Fruit fly (Drosophila melanogaster) whole organism, embryonic: Measurements from ENCODE around the gene CG10333.

Source experiments
- ATbp ChIP-seq: fragments of 200-800 bp; sonication (Bioruptor generic); optimal IDR thresholded peaks from 2 replicates; lab custom pipeline; 2017; ENCODE audit warnings: missing biosample characterization, mild to moderate bottlenecking, missing genetic modification characterization, missing genetic modification reagents
- CG11695 ChIP-seq: fragments of 200-800 bp; sonication (Bioruptor generic); IDR thresholded peaks from 3 replicates; pipeline ENCODE4 v1.3.6; 2022; ENCODE audit warnings: missing biosample characterization, missing genetic modification characterization
- CG13624 ChIP-seq: fragments of 200-800 bp; sonication (Bioruptor generic); optimal IDR thresholded peaks from 2 replicates; lab custom pipeline; 2016; ENCODE audit warnings: missing biosample characterization, missing genetic modification characterization
- CG15479 ChIP-seq: fragments of 200-800 bp; sonication (Bioruptor generic); optimal IDR thresholded peaks from 3 replicates; lab custom pipeline; 2019; ENCODE audit warnings: missing biosample characterization, mild to moderate bottlenecking, missing genetic modification characterization, moderate library complexity
- CG15514 ChIP-seq: fragments of 200-800 bp; sonication (Bioruptor generic); optimal IDR thresholded peaks from 3 replicates; lab custom pipeline; 2017; ENCODE audit warnings: missing biosample characterization, missing genetic modification characterization, mild to moderate bottlenecking, moderate library complexity, missing genetic modification reagents
- CG1603 ChIP-seq: fragments of 200-800 bp; sonication (Bioruptor generic); optimal IDR thresholded peaks from 2 replicates; lab custom pipeline; 2019; ENCODE audit warnings: missing biosample characterization, mild to moderate bottlenecking, missing genetic modification characterization, moderate library complexity
- CG17912 ChIP-seq: fragments of 200-800 bp; sonication (Bioruptor generic); optimal IDR thresholded peaks from 2 replicates; lab custom pipeline; 2018; ENCODE audit warnings: missing biosample characterization, mild to moderate bottlenecking, missing genetic modification characterization
- CG18011 ChIP-seq: fragments of 200-800 bp; sonication (Bioruptor generic); optimal IDR thresholded peaks from 2 replicates; lab custom pipeline; 2017; ENCODE audit warnings: missing biosample characterization, missing genetic modification characterization, mild to moderate bottlenecking, moderate library complexity, missing genotype
- CG2202 ChIP-seq: fragments of 200-800 bp; sonication (Bioruptor generic); optimal IDR thresholded peaks from 2 replicates; lab custom pipeline; 2018; ENCODE audit warnings: missing biosample characterization, mild to moderate bottlenecking, missing genetic modification characterization
- CG34376 ChIP-seq: fragments of 200-800 bp; sonication (Bioruptor generic); optimal IDR thresholded peaks from 2 replicates; lab custom pipeline; 2018; ENCODE audit warnings: missing biosample characterization, mild to moderate bottlenecking, missing genetic modification characterization
- CG3838 ChIP-seq: fragments of 200-800 bp; sonication (Bioruptor generic); optimal IDR thresholded peaks from 3 replicates; lab custom pipeline; 2016; ENCODE audit warnings: missing biosample characterization, missing genetic modification characterization
- CG4282 ChIP-seq: fragments of 200-800 bp; sonication (Bioruptor generic); optimal IDR thresholded peaks from 2 replicates; lab custom pipeline; 2016; ENCODE audit warnings: missing biosample characterization, missing genetic modification characterization
- CG6683 ChIP-seq: fragments of 200-800 bp; sonication (Bioruptor generic); optimal IDR thresholded peaks from 2 replicates; lab custom pipeline; 2017; ENCODE audit warnings: missing biosample characterization, mild to moderate bottlenecking, missing genetic modification characterization, missing genetic modification reagents
- CG6854 ChIP-seq: fragments of 200-800 bp; sonication (Bioruptor generic); optimal IDR thresholded peaks from 3 replicates; lab custom pipeline; 2017; ENCODE audit warnings: missing biosample characterization, mild to moderate bottlenecking, missing genetic modification characterization
- CG7357 ChIP-seq: fragments of 200-800 bp; sonication (Bioruptor generic); IDR thresholded peaks from 3 replicates; pipeline ENCODE4 v1.3.6; 2022; ENCODE audit warnings: missing biosample characterization, missing genetic modification characterization
- CG7372 ChIP-seq: fragments of 200-800 bp; sonication (Bioruptor generic); IDR thresholded peaks from 2 replicates; pipeline ENCODE4 v1.3.6; 2022; ENCODE audit warnings: missing biosample characterization, missing genetic modification characterization
- CG7786 ChIP-seq: fragments of 200-800 bp; sonication (Bioruptor generic); optimal IDR thresholded peaks from 2 replicates; lab custom pipeline; 2016; ENCODE audit warnings: missing biosample characterization, missing genetic modification characterization
- CG7963 ChIP-seq: fragments of 200-800 bp; sonication (Bioruptor generic); IDR thresholded peaks from 3 replicates; pipeline ENCODE4 v1.3.6; 2022; ENCODE audit warnings: missing biosample characterization, missing genetic modification characterization; ENCODE audit not compliant: partially characterized antibody
- CG7987 ChIP-seq: fragments of 200-800 bp; sonication (Bioruptor generic); optimal IDR thresholded peaks from 2 replicates; lab custom pipeline; 2018; ENCODE audit warnings: missing biosample characterization, mild to moderate bottlenecking, missing genetic modification characterization, moderate library complexity
- CoRest ChIP-seq: fragments of 200-800 bp; sonication (Bioruptor generic); optimal IDR thresholded peaks from 3 replicates; lab custom pipeline; 2018; ENCODE audit warnings: missing biosample characterization, mild to moderate bottlenecking, missing genetic modification characterization, moderate library complexity
- D19B ChIP-seq: fragments of 200-800 bp; sonication (Bioruptor generic); optimal IDR thresholded peaks from 2 replicates; lab custom pipeline; 2017; ENCODE audit warnings: missing biosample characterization, mild to moderate bottlenecking, missing genetic modification characterization
- Dfd ChIP-seq, 2 experiments: fragments of >200 bp; optimal IDR thresholded peaks; 2 replicates each; lab custom pipeline; 2017; ENCODE audit warnings: missing biosample characterization in 2 of 2, missing genetic modification characterization in 2 of 2
- Dref ChIP-seq: fragments of 200-800 bp; sonication (Bioruptor generic); IDR thresholded peaks from 2 replicates; pipeline ENCODE4 v1.3.6; 2022; ENCODE audit warnings: missing biosample characterization, missing genetic modification characterization
- Lhr ChIP-seq: fragments of 200-800 bp; sonication (Bioruptor generic); optimal IDR thresholded peaks from 3 replicates; lab custom pipeline; 2017; ENCODE audit warnings: mild to moderate bottlenecking, missing biosample characterization, missing genetic modification reagents, missing genetic modification characterization
- Mes4 ChIP-seq: fragments of 200-800 bp; sonication (Bioruptor generic); optimal IDR thresholded peaks from 2 replicates; lab custom pipeline; 2016; ENCODE audit warnings: missing biosample characterization, missing genetic modification characterization
- Myb ChIP-seq: fragments of 200-800 bp; sonication (Bioruptor generic); optimal IDR thresholded peaks from 2 replicates; lab custom pipeline; 2016; ENCODE audit warnings: missing biosample characterization, missing genetic modification characterization
- Opbp ChIP-seq: fragments of 200-800 bp; sonication (Bioruptor generic); IDR thresholded peaks from 3 replicates; pipeline ENCODE4 v1.3.6; 2022; ENCODE audit warnings: missing biosample characterization, missing genetic modification characterization; ENCODE audit not compliant: partially characterized antibody
- Sox100B ChIP-seq: fragments of 200-800 bp; sonication (Bioruptor generic); optimal IDR thresholded peaks from 3 replicates; lab custom pipeline; 2018; ENCODE audit warnings: missing biosample characterization, mild to moderate bottlenecking, missing genetic modification characterization
- Sry-δ ChIP-seq: fragments of 200-800 bp; sonication (Bioruptor generic); optimal IDR thresholded peaks from 2 replicates; lab custom pipeline; 2016; ENCODE audit warnings: missing biosample characterization, missing genetic modification characterization
- TFAM ChIP-seq: fragments of 200-800 bp; sonication (Bioruptor generic); optimal IDR thresholded peaks from 2 replicates; lab custom pipeline; 2017; ENCODE audit warnings: missing biosample characterization, missing genetic modification characterization, inconsistent platforms
- ato ChIP-seq: fragments of 200-800 bp; sonication (Bioruptor generic); IDR thresholded peaks from 2 replicates; pipeline ENCODE4 v1.3.6; 2022; ENCODE audit warnings: missing biosample characterization, missing genetic modification characterization; ENCODE audit not compliant: partially characterized antibody
- ci ChIP-seq: fragments of 200-800 bp; sonication (Bioruptor generic); IDR thresholded peaks from 3 replicates; pipeline ENCODE4 v1.3.6; 2022; ENCODE audit warnings: missing biosample characterization, missing genetic modification characterization
- dm ChIP-seq: fragments of 200-800 bp; sonication (Bioruptor generic); optimal IDR thresholded peaks from 3 replicates; lab custom pipeline; 2016; ENCODE audit warnings: missing biosample characterization, missing genetic modification characterization
- dmrt99B ChIP-seq: fragments of 200-800 bp; sonication (Bioruptor generic); optimal IDR thresholded peaks from 2 replicates; lab custom pipeline; 2018; ENCODE audit warnings: missing biosample characterization, mild to moderate bottlenecking, missing genetic modification characterization, moderate library complexity
- fd96Cb ChIP-seq: fragments of 200-800 bp; sonication (Bioruptor generic); optimal IDR thresholded peaks from 2 replicates; lab custom pipeline; 2018; ENCODE audit warnings: missing biosample characterization, mild to moderate bottlenecking, missing genetic modification characterization, moderate library complexity
- gem ChIP-seq: fragments of 200-800 bp; sonication (Bioruptor generic); optimal IDR thresholded peaks from 2 replicates; lab custom pipeline; 2019; ENCODE audit warnings: missing biosample characterization, mild to moderate bottlenecking, missing genetic modification characterization, moderate library complexity
- gsb-n ChIP-seq: fragments of 200-800 bp; sonication (Bioruptor generic); optimal IDR thresholded peaks from 3 replicates; lab custom pipeline; 2018; ENCODE audit warnings: missing biosample characterization, mild to moderate bottlenecking, missing genetic modification characterization
- insv ChIP-seq, 2 experiments: fragments of 200-800 bp; sonication (Bioruptor generic); optimal IDR thresholded peaks; 3 replicates each; lab custom pipeline; 2016 to 2018; ENCODE audit warnings: missing biosample characterization in 2 of 2, missing genetic modification characterization in 2 of 2
- lmd ChIP-seq: fragments of 200-800 bp; sonication (Bioruptor generic); IDR thresholded peaks from 2 replicates; pipeline ENCODE4 v1.3.6; 2022; ENCODE audit warnings: missing biosample characterization, missing genetic modification characterization
- mam ChIP-seq: fragments of 200-800 bp; sonication (Bioruptor generic); optimal IDR thresholded peaks from 3 replicates; lab custom pipeline; 2016; ENCODE audit warnings: missing biosample characterization, missing genetic modification characterization
- onecut ChIP-seq: fragments of 200-800 bp; sonication (Bioruptor generic); IDR thresholded peaks from 2 replicates; pipeline ENCODE4 v1.3.6; 2022; ENCODE audit warnings: missing biosample characterization, missing genetic modification characterization
- pfk ChIP-seq: fragments of 200-800 bp; sonication (Bioruptor generic); optimal IDR thresholded peaks from 2 replicates; lab custom pipeline; 2018; ENCODE audit warnings: missing biosample characterization, mild to moderate bottlenecking, missing genetic modification characterization, moderate library complexity
- scrt ChIP-seq: fragments of 200-800 bp; sonication (Bioruptor generic); optimal IDR thresholded peaks from 2 replicates; lab custom pipeline; 2018; ENCODE audit warnings: missing biosample characterization, mild to moderate bottlenecking, missing genetic modification characterization, moderate library complexity
- sens-2 ChIP-seq: fragments of 200-800 bp; sonication (Bioruptor generic); IDR thresholded peaks from 2 replicates; pipeline ENCODE4 v1.3.6; 2022; ENCODE audit warnings: missing biosample characterization, missing genetic modification characterization
- shn ChIP-seq: fragments of 200-800 bp; sonication (Bioruptor generic); optimal IDR thresholded peaks from 3 replicates; lab custom pipeline; 2016; ENCODE audit warnings: missing biosample characterization, missing genetic modification characterization
- sob ChIP-seq: fragments of 200-800 bp; sonication (Bioruptor generic); IDR thresholded peaks from 2 replicates; pipeline ENCODE4 v1.3.6; 2022; ENCODE audit warnings: missing biosample characterization, missing genetic modification characterization
- usp ChIP-seq: fragments of >200 bp; optimal IDR thresholded peaks from 2 replicates; lab custom pipeline; 2017; ENCODE audit warnings: missing biosample characterization, missing genetic modification characterization
- vfl ChIP-seq: fragments of 200-800 bp; sonication (Bioruptor generic); optimal IDR thresholded peaks from 2 replicates; lab custom pipeline; 2016; ENCODE audit warnings: missing biosample characterization, missing genetic modification characterization
- wor ChIP-seq: fragments of 200-800 bp; sonication (Bioruptor generic); IDR thresholded peaks from 2 replicates; pipeline ENCODE4 v1.3.6; 2022; ENCODE audit warnings: missing biosample characterization, missing genetic modification characterization
- zen ChIP-seq: fragments of 200-800 bp; sonication (Bioruptor generic); optimal IDR thresholded peaks from 3 replicates; lab custom pipeline; 2018; ENCODE audit warnings: missing biosample characterization, mild to moderate bottlenecking, missing genetic modification characterization, moderate library complexity

Gene CG10333

dm6 chr2L:18647857-18648652 is 41.4 kb downstream of the CG10333 start (continued):
- TF ChIP-seq CG7963 (GFP tag; lab: Robert Waterston, UW) (no peak), CoRest (tag; lab: Kevin White, UChicago) (peak; percentile 43), usp (GFP tag; lab: Kevin White, UChicago) (no peak), Sox100B (no peak), Myb (no peak), CG7372 (GFP tag; lab: Robert Waterston, UW) (no peak), Sry-δ (GFP tag; lab: Kevin White, UChicago) (no peak), TFAM (no peak), scrt (GFP tag; lab: Kevin White, UChicago) (no peak), dm (peak; percentile 16), CG6683 (GFP tag; lab: Kevin White, UChicago) (no peak), ato (no peak), shn (GFP tag; lab: Kevin White, UChicago) (no peak), CG3838 (GFP tag; lab: Kevin White, UChicago) (no peak), CG15479 (GFP tag; lab: Kevin White, UChicago) (no peak), Dfd (GFP tag; optimal IDR thresholded peaks at IDR 0.05; lab: Kevin White, UChicago) (no peak), CG1603 (peak; percentile 44), gem (peak; percentile 73), CG7987 (GFP tag; lab: Kevin White, UChicago) (no peak), Lhr (GFP tag; lab: Kevin White, UChicago) (peak; percentile 15), ATbp (GFP tag; lab: Kevin White, UChicago) (peak; percentile 6), mam (GFP tag; lab: Kevin White, UChicago) (no peak), insv (GFP tag; optimal IDR thresholded peaks at IDR 0.05; lab: Kevin White, UChicago) (no peak), CG4282 (GFP tag; lab: Kevin White, UChicago) (no peak), Mes4 (no peak), sens-2 (GFP tag; lab: Robert Waterston, UW) (no peak), pfk (GFP tag; lab: Kevin White, UChicago) (no peak), CG13624 (no peak), D19B (GFP tag; lab: Kevin White, UChicago) (no peak), onecut (GFP tag; lab: Robert Waterston, UW) (no peak), CG7786 (GFP tag; lab: Kevin White, UChicago) (no peak), Dref (GFP tag; lab: Robert Waterston, UW) (no peak), vfl (GFP tag; lab: Kevin White, UChicago) (no peak), CG11695 (GFP tag; lab: Robert Waterston, UW) (no peak), CG7357 (GFP tag; lab: Robert Waterston, UW) (no peak), CG2202 (tag; lab: Kevin White, UChicago) (no peak), zen (tag; lab: Kevin White, UChicago) (no peak), CG15514 (no peak), dmrt99B (tag; lab: Kevin White, UChicago) (peak; percentile 18), Opbp (GFP tag; lab: Robert Waterston, UW) (no peak), wor (GFP tag; lab: Robert Waterston, UW) (no peak), fd96Cb (tag; lab: Kevin White, UChicago) (peak; percentile 23), CG34376 (GFP tag; lab: Kevin White, UChicago) (no peak), CG17912 (no peak), CG6854 (GFP tag; lab: Kevin White, UChicago) (no peak), gsb-n (tag; lab: Kevin White, UChicago) (no peak), lmd (GFP tag; lab: Robert Waterston, UW) (0 out of 2 replicates have a peak, but pooled peaks have one; percentile 31), sob (GFP tag; lab: Robert Waterston, UW) (no peak), CG18011 (GFP tag; lab: Kevin White, UChicago) (no peak), ci (GFP tag; lab: Robert Waterston, UW) (no peak)
